Fruit fly (Drosophila melanogaster) whole organism, embryonic: Measurements from ENCODE around the gene CG5849.

Source experiments
- B-H2 ChIP-seq: fragments of 200-800 bp; sonication (Bioruptor generic); optimal IDR thresholded peaks from 2 replicates; lab custom pipeline; 2018; ENCODE audit warnings: missing biosample characterization, mild to moderate bottlenecking, missing genetic modification characterization
- CG10565 ChIP-seq: fragments of 200-800 bp; sonication (Bioruptor generic); optimal IDR thresholded peaks from 3 replicates; lab custom pipeline; 2016; ENCODE audit warnings: missing biosample characterization, mild to moderate bottlenecking, missing genetic modification characterization
- CG15514 ChIP-seq: fragments of 200-800 bp; sonication (Bioruptor generic); optimal IDR thresholded peaks from 3 replicates; lab custom pipeline; 2017; ENCODE audit warnings: missing biosample characterization, missing genetic modification characterization, mild to moderate bottlenecking, moderate library complexity, missing genetic modification reagents
- CG17186 ChIP-seq: fragments of 200-800 bp; sonication (Bioruptor generic); optimal IDR thresholded peaks from 3 replicates; lab custom pipeline; 2017; ENCODE audit warnings: missing biosample characterization, missing genetic modification reagents, missing genetic modification characterization
- CG2199 ChIP-seq: fragments of 200-800 bp; sonication (Bioruptor generic); IDR thresholded peaks from 3 replicates; pipeline ENCODE4 v1.3.6; 2022; ENCODE audit warnings: missing biosample characterization, missing genetic modification characterization
- CG30431 ChIP-seq: fragments of 200-800 bp; sonication (Bioruptor generic); optimal IDR thresholded peaks from 2 replicates; lab custom pipeline; 2017; ENCODE audit warnings: missing biosample characterization, missing genetic modification characterization
- CG32532 ChIP-seq: fragments of 200-800 bp; sonication (Bioruptor generic); IDR thresholded peaks from 2 replicates; pipeline ENCODE4 v1.3.6; 2022; ENCODE audit warnings: missing biosample characterization, missing genetic modification characterization
- CG32772 ChIP-seq: fragments of 200-800 bp; sonication (Bioruptor generic); IDR thresholded peaks from 2 replicates; pipeline ENCODE4 v1.3.6; 2022; ENCODE audit warnings: missing biosample characterization, missing genetic modification characterization
- CG34376 ChIP-seq: fragments of 200-800 bp; sonication (Bioruptor generic); optimal IDR thresholded peaks from 2 replicates; lab custom pipeline; 2018; ENCODE audit warnings: missing biosample characterization, mild to moderate bottlenecking, missing genetic modification characterization
- CG34422 ChIP-seq: fragments of 200-800 bp; sonication (Bioruptor generic); IDR thresholded peaks from 3 replicates; pipeline ENCODE4 v1.3.6; 2022; ENCODE audit warnings: missing biosample characterization, missing genetic modification characterization
- CG3726 ChIP-seq: fragments of 200-800 bp; sonication (Bioruptor generic); IDR thresholded peaks from 3 replicates; pipeline ENCODE4, ENCODE4 v1.3.6; 2022; ENCODE audit warnings: missing biosample characterization, missing genetic modification characterization
- Deaf1 ChIP-seq: fragments of 200-800 bp; optimal IDR thresholded peaks from 3 replicates; lab custom pipeline; 2019; ENCODE audit warnings: missing biosample characterization, mild to moderate bottlenecking, missing genetic modification characterization, moderate library complexity
- GATAe ChIP-seq: fragments of 200-800 bp; sonication (Bioruptor generic); conservative IDR thresholded peaks from 2 replicates; pipeline ENCODE4 v1.3.6; 2022; ENCODE audit warnings: missing biosample characterization, missing genetic modification characterization
- H2.0 ChIP-seq: fragments of 200-800 bp; sonication (Bioruptor generic); IDR thresholded peaks from 2 replicates; pipeline ENCODE4 v1.3.6; 2022; ENCODE audit warnings: missing biosample characterization, missing genetic modification characterization
- Hey ChIP-seq: fragments of 200-800 bp; sonication (Bioruptor generic); optimal IDR thresholded peaks from 3 replicates; lab custom pipeline; 2018; ENCODE audit warnings: missing biosample characterization, mild to moderate bottlenecking, missing genetic modification characterization
- Lhr ChIP-seq: fragments of 200-800 bp; sonication (Bioruptor generic); optimal IDR thresholded peaks from 3 replicates; lab custom pipeline; 2017; ENCODE audit warnings: mild to moderate bottlenecking, missing biosample characterization, missing genetic modification reagents, missing genetic modification characterization
- Med ChIP-seq: fragments of 200-800 bp; sonication (Bioruptor generic); peaks from one replicate; lab custom pipeline; 2016; ENCODE audit warnings: missing biosample characterization, missing genetic modification characterization, mild to moderate bottlenecking, inconsistent platforms, moderate library complexity
- Sox102F ChIP-seq: fragments of 200-800 bp; sonication (Bioruptor generic); optimal IDR thresholded peaks from 2 replicates; lab custom pipeline; 2018; ENCODE audit warnings: missing biosample characterization, mild to moderate bottlenecking, missing genetic modification characterization, moderate library complexity
- YL-1 ChIP-seq: fragments of 200-800 bp; sonication (Bioruptor generic); optimal IDR thresholded peaks from 3 replicates; lab custom pipeline; 2017; ENCODE audit warnings: missing biosample characterization, mild to moderate bottlenecking, missing genetic modification characterization
- caup ChIP-seq: fragments of 200-800 bp; sonication (Bioruptor generic); optimal IDR thresholded peaks from 3 replicates; lab custom pipeline; 2017; ENCODE audit warnings: missing biosample characterization, mild to moderate bottlenecking, missing genetic modification characterization, moderate library complexity; ENCODE audit not compliant: severe bottlenecking
- chinmo ChIP-seq: fragments of 200-800 bp; sonication (Bioruptor generic); IDR thresholded peaks from 4 replicates; pipeline ENCODE4 v1.3.6; 2022; ENCODE audit warnings: missing biosample characterization, missing genetic modification characterization; ENCODE audit not compliant: partially characterized antibody
- crc ChIP-seq: fragments of 200-800 bp; sonication (Bioruptor generic); optimal IDR thresholded peaks from 2 replicates; lab custom pipeline; 2016; ENCODE audit warnings: missing biosample characterization, missing genetic modification characterization
- crp ChIP-seq, 2 experiments: fragments of 200-800 bp; sonication (Bioruptor generic); optimal IDR thresholded peaks; 2 replicates in 1 of 2; 3 replicates in 1 of 2; lab custom pipeline; 2017; ENCODE audit warnings: missing biosample characterization in 2 of 2, missing genetic modification characterization in 2 of 2, mild to moderate bottlenecking in 1 of 2, moderate library complexity in 1 of 2
- cwo ChIP-seq: fragments of 200-800 bp; sonication (Bioruptor generic); optimal IDR thresholded peaks from 3 replicates; lab custom pipeline; 2017; ENCODE audit warnings: missing biosample characterization, missing genetic modification characterization, mild to moderate bottlenecking, moderate library complexity, missing genetic modification reagents
- disco-r ChIP-seq: fragments of 200-800 bp; sonication (Bioruptor generic); optimal IDR thresholded peaks from 2 replicates; lab custom pipeline; 2016; ENCODE audit warnings: missing biosample characterization, missing genetic modification characterization
- dysf ChIP-seq: fragments of 200-800 bp; sonication (Bioruptor generic); IDR thresholded peaks from 3 replicates; pipeline ENCODE4 v1.3.6; 2022; ENCODE audit warnings: missing biosample characterization, missing genetic modification characterization
- eve ChIP-seq, 2 experiments: fragments of >200 bp; optimal IDR thresholded peaks; 2 replicates each; lab custom pipeline; 2017; ENCODE audit warnings: missing biosample characterization in 2 of 2, missing genetic modification characterization in 2 of 2
- ewg ChIP-seq: fragments of 200-800 bp; sonication (Bioruptor generic); optimal IDR thresholded peaks from 3 replicates; lab custom pipeline; 2017; ENCODE audit warnings: mild to moderate bottlenecking, missing biosample characterization, missing genetic modification reagents, missing genetic modification characterization
- exex ChIP-seq: fragments of 200-800 bp; sonication (Bioruptor generic); optimal IDR thresholded peaks from 4 replicates; lab custom pipeline; 2018; ENCODE audit warnings: missing biosample characterization, mild to moderate bottlenecking, missing genetic modification characterization, moderate library complexity
- gce ChIP-seq: fragments of 200-800 bp; sonication (Bioruptor generic); IDR thresholded peaks from 3 replicates; pipeline ENCODE4 v1.3.6; 2022; ENCODE audit warnings: missing biosample characterization, missing genetic modification characterization
- grn ChIP-seq: fragments of 200-800 bp; sonication (Bioruptor generic); optimal IDR thresholded peaks from 3 replicates; lab custom pipeline; 2017; ENCODE audit warnings: missing biosample characterization, missing genetic modification characterization
- hth ChIP-seq: fragments of >200 bp; optimal IDR thresholded peaks from 2 replicates; lab custom pipeline; 2017; ENCODE audit warnings: inconsistent platforms
- insv ChIP-seq, 2 experiments: fragments of 200-800 bp; sonication (Bioruptor generic); optimal IDR thresholded peaks; 3 replicates each; lab custom pipeline; 2016 to 2018; ENCODE audit warnings: missing biosample characterization in 2 of 2, missing genetic modification characterization in 2 of 2
- kah ChIP-seq: fragments of 200-800 bp; sonication (Bioruptor generic); optimal IDR thresholded peaks from 2 replicates; lab custom pipeline; 2018; ENCODE audit warnings: missing biosample characterization, mild to moderate bottlenecking, missing genetic modification characterization
- ken ChIP-seq: fragments of 200-800 bp; sonication (Bioruptor generic); IDR thresholded peaks from 3 replicates; pipeline ENCODE4 v1.3.6; 2022; ENCODE audit warnings: missing biosample characterization, missing genetic modification characterization
- lab ChIP-seq: fragments of 200-800 bp; sonication (Bioruptor generic); optimal IDR thresholded peaks from 3 replicates; lab custom pipeline; 2017; ENCODE audit warnings: missing biosample characterization, missing genetic modification characterization, mild to moderate bottlenecking, moderate library complexity, missing genetic modification reagents
- mirr ChIP-seq: fragments of 200-800 bp; sonication (Bioruptor generic); optimal IDR thresholded peaks from 3 replicates; lab custom pipeline; 2018; ENCODE audit warnings: missing biosample characterization, mild to moderate bottlenecking, missing genetic modification characterization
- scrt ChIP-seq: fragments of 200-800 bp; sonication (Bioruptor generic); optimal IDR thresholded peaks from 2 replicates; lab custom pipeline; 2018; ENCODE audit warnings: missing biosample characterization, mild to moderate bottlenecking, missing genetic modification characterization, moderate library complexity
- sd ChIP-seq: fragments of 200-800 bp; sonication (Bioruptor generic); optimal IDR thresholded peaks from 3 replicates; lab custom pipeline; 2018; ENCODE audit warnings: missing biosample characterization, mild to moderate bottlenecking, missing genetic modification characterization, moderate library complexity
- sens ChIP-seq: fragments of 200-800 bp; sonication (Bioruptor generic); peaks from one replicate; lab custom pipeline; 2016; ENCODE audit warnings: missing biosample characterization, missing genetic modification characterization
- sob ChIP-seq: fragments of 200-800 bp; sonication (Bioruptor generic); IDR thresholded peaks from 2 replicates; pipeline ENCODE4 v1.3.6; 2022; ENCODE audit warnings: missing biosample characterization, missing genetic modification characterization
- sug ChIP-seq: fragments of 200-800 bp; optimal IDR thresholded peaks from 2 replicates; lab custom pipeline; 2019; ENCODE audit warnings: missing biosample characterization, mild to moderate bottlenecking, missing genetic modification characterization, moderate library complexity

CG5849 gene

dm6 chr3R:21757550-21757949 is 17.6 kb downstream of the CG5849 start:
- TF ChIP-seq sug (tag; lab: Kevin White, UChicago) (peak; percentile 34), hth (no peak), lab (GFP tag; lab: Kevin White, UChicago) (peak; percentile 2), B-H2 (GFP tag; lab: Kevin White, UChicago) (peak; percentile 13), cwo (GFP tag; lab: Kevin White, UChicago) (peak; percentile 66)

dm6 chr3R:21758145-21758856 is 18.4 kb downstream of the CG5849 start, which contains the start of gene CG42335:
TSS of gene CG42335 (plus strand) at chr3R:21758764.
- TF ChIP-seq CG2199 (GFP tag; lab: Robert Waterston, UW) (no peak), mirr (GFP tag; lab: Kevin White, UChicago) (peak; percentile 78), grn (GFP tag; lab: Kevin White, UChicago) (peak; percentile 80), Med (GFP tag; lab: Kevin White, UChicago) (peak; percentile 35), CG17186 (GFP tag; lab: Kevin White, UChicago) (no peak), sens (peak; percentile 42), sob (GFP tag; lab: Robert Waterston, UW) (no peak), CG10565 (GFP tag; lab: Kevin White, UChicago) (no peak), CG34376 (GFP tag; lab: Kevin White, UChicago) (peak; percentile 41), Hey (tag; lab: Kevin White, UChicago) (peak; percentile 56), exex (tag; lab: Kevin White, UChicago) (peak; percentile 69), sug (tag; lab: Kevin White, UChicago) (peak; percentile 99), CG15514 (GFP tag; lab: Kevin White, UChicago) (peak; percentile 13), chinmo (GFP tag; lab: Robert Waterston, UW) (0 out of 4 replicates have a peak, but pooled peaks have one; percentile 36), caup (GFP tag; lab: Kevin White, UChicago) (peak; percentile 3), Deaf1 (tag; lab: Kevin White, UChicago) (peak; percentile 27), sd (tag; lab: Kevin White, UChicago) (peak; percentile 66), CG32532 (GFP tag; lab: Robert Waterston, UW) (no peak), GATAe (peak; percentile 60)

dm6 chr3R:21769218-21769617 is 29.3 kb downstream of the CG5849 start, which contains the start of gene Burs:
TSS of gene Burs (plus strand) at chr3R:21769518.
- TF ChIP-seq eve (GFP tag; optimal IDR thresholded peaks at IDR 0.05; lab: Kevin White, UChicago), result no peak
- TF ChIP-seq H2.0 (GFP tag; lab: Robert Waterston, UW), result no peak

dm6 chr3R:21775766-21776165 is 35.9 kb downstream of the CG5849 start, which contains the start of the genes GABA-B-R2 and CG6800:
TSS of gene GABA-B-R2 (minus strand) at chr3R:21775840.
TSS of gene CG6800 (plus strand) at chr3R:21776138.
- no peak for TF ChIP-seq crc (GFP tag; lab: Kevin White, UChicago)
- TF ChIP-seq crp (GFP tag; optimal IDR thresholded peaks at IDR 0.05; lab: Kevin White, UChicago), result peak in 1 of 2 experiments; percentile 56
- no peak for TF ChIP-seq dysf (GFP tag; lab: Robert Waterston, UW)
- TF ChIP-seq YL-1 (GFP tag; lab: Kevin White, UChicago), result peak; percentile 9
- peak; percentile 96 for TF ChIP-seq scrt (GFP tag; lab: Kevin White, UChicago)
- TF ChIP-seq ewg, result peak; percentile 97
- TF ChIP-seq Lhr, result no peak
- TF ChIP-seq disco-r (GFP tag; lab: Kevin White, UChicago), result no peak
- no peak for TF ChIP-seq insv (GFP tag; optimal IDR thresholded peaks at IDR 0.05; lab: Kevin White, UChicago)
- no peak for TF ChIP-seq CG30431 (GFP tag; lab: Kevin White, UChicago)
- TF ChIP-seq ken (GFP tag; lab: Robert Waterston, UW), result no peak
- TF ChIP-seq CG3726 (GFP tag; lab: Robert Waterston, UW), result no peak
- no peak for TF ChIP-seq Sox102F
- TF ChIP-seq gce, result no peak
- peak; percentile 64 for TF ChIP-seq kah
- TF ChIP-seq CG34422 (GFP tag; lab: Robert Waterston, UW), result peak; percentile 66; the same call in 1 of the 3 replicates
- no peak for TF ChIP-seq CG32772 (GFP tag; lab: Robert Waterston, UW)
